Fruit fly (Drosophila melanogaster) Kc167 (cell line): Measurements from ENCODE around the gene tinc.

Experiments used
- Myc ChIP-seq: fragments of >200 bp; optimal IDR thresholded peaks from 2 replicates; lab custom pipeline; 2017; ENCODE audit warnings: missing external identifiers
- insv ChIP-seq: fragments of >200 bp; optimal IDR thresholded peaks from 3 replicates; lab custom pipeline; 2018; ENCODE audit warnings: missing external identifiers
- psq ChIP-seq: fragments of >200 bp; optimal IDR thresholded peaks from 2 replicates; lab custom pipeline; 2017; ENCODE audit warnings: missing external identifiers
- ttk ChIP-seq: sonication (Bioruptor generic); optimal IDR thresholded peaks from 2 replicates; lab custom pipeline; 2017; ENCODE audit warnings: missing external identifiers

DNA sequence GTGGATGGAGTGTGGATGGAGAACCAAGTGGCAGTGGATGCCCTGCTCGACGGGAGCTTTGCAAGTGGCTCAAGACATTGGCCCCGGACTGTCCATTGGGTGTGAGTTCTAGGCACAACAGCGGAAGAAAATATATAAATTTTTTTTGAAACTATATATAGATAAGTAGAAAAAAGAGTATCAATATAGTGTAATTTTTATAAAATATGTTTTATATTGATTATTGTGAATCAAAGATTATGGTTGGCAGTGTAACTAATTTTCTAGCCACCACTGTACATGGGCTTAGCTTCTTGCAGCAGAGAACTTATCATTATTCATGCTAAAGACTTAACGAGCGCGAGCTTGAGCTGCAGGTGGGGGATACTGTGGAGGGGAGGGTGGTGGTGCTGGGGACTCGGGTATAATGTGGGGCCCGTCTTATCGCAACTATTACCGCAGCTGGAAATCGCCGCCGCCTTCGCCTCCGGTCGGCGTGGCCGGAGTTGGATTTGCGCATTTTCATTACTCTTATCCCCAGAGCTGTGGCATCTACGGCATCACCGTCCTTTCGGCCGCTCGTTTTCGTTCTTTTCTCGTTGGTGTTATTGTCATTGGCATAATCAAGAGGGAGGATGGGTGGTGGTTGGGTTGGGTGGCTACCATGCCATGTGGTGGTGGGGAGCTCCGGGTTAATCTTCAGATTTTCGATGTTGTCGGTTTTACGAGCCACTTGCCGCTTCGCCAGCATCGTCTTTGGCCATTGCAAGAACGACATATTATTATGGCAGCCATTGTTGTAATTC is 50.7 kb downstream of the tinc start:
- no peak for TF ChIP-seq insv (lab: Kevin White, UChicago)
- no peak for TF ChIP-seq Myc (lab: Kevin White, UChicago)
- no peak for TF ChIP-seq psq
- TF ChIP-seq ttk (lab: Kevin White, UChicago), result no peak
